Fruit fly (Drosophila melanogaster) whole organism, prepupa: ENCODE measurements around the gene Pitslre.

Experiments used
- Blimp-1 ChIP-seq: fragments of 200-800 bp; sonication (Bioruptor generic); optimal IDR thresholded peaks from 3 replicates; lab custom pipeline; 2017; ENCODE audit warnings: missing biosample characterization, missing genetic modification characterization, mild to moderate bottlenecking, moderate library complexity, missing genetic modification reagents
- CG10631 ChIP-seq: fragments of 200-800 bp; sonication (Bioruptor generic); optimal IDR thresholded peaks from 2 replicates; lab custom pipeline; 2016; ENCODE audit warnings: missing biosample characterization, missing genetic modification characterization
- CG10669 ChIP-seq: fragments of 200-800 bp; sonication (Bioruptor generic); optimal IDR thresholded peaks from 3 replicates; lab custom pipeline; 2018; ENCODE audit warnings: missing biosample characterization, mild to moderate bottlenecking, missing genetic modification characterization, moderate library complexity
- CG11762 ChIP-seq: fragments of 200-800 bp; sonication (Bioruptor generic); optimal IDR thresholded peaks from 3 replicates; lab custom pipeline; 2016; ENCODE audit warnings: missing biosample characterization, missing genetic modification characterization; ENCODE audit not compliant: insufficient read depth
- CG11902 ChIP-seq: fragments of 200-800 bp; sonication (Bioruptor generic); optimal IDR thresholded peaks from 3 replicates; lab custom pipeline; 2016; ENCODE audit warnings: missing biosample characterization, missing genetic modification characterization
- CG1621 ChIP-seq: fragments of 200-800 bp; sonication (Bioruptor generic); optimal IDR thresholded peaks from 3 replicates; lab custom pipeline; 2018; ENCODE audit warnings: missing biosample characterization, mild to moderate bottlenecking, missing genetic modification characterization
- CG16779 ChIP-seq: fragments of 200-800 bp; sonication (Bioruptor generic); optimal IDR thresholded peaks from 3 replicates; lab custom pipeline; 2017; ENCODE audit warnings: missing biosample characterization, mild to moderate bottlenecking, missing genetic modification characterization
- CG3032 ChIP-seq: fragments of 200-800 bp; optimal IDR thresholded peaks from 2 replicates; lab custom pipeline; 2019; ENCODE audit warnings: missing biosample characterization, mild to moderate bottlenecking, missing genetic modification characterization, moderate library complexity
- CG31627 ChIP-seq: fragments of 200-800 bp; sonication (Bioruptor generic); optimal IDR thresholded peaks from 3 replicates; lab custom pipeline; 2016; ENCODE audit warnings: missing biosample characterization, missing genetic modification characterization
- CG32006 ChIP-seq: fragments of 200-800 bp; sonication (Bioruptor generic); optimal IDR thresholded peaks from 3 replicates; lab custom pipeline; 2017; ENCODE audit warnings: missing biosample characterization, mild to moderate bottlenecking, missing genetic modification characterization
- CG3919 ChIP-seq: fragments of 200-800 bp; sonication (Bioruptor generic); optimal IDR thresholded peaks from 3 replicates; lab custom pipeline; 2016; ENCODE audit warnings: missing biosample characterization, missing genetic modification characterization
- CG4318 ChIP-seq: fragments of 200-800 bp; sonication (Bioruptor generic); optimal IDR thresholded peaks from 3 replicates; lab custom pipeline; 2017; ENCODE audit warnings: missing biosample characterization, mild to moderate bottlenecking, missing genetic modification characterization
- CG6276 ChIP-seq: fragments of 200-800 bp; sonication (Bioruptor generic); optimal IDR thresholded peaks from 2 replicates; lab custom pipeline; 2017; ENCODE audit warnings: missing biosample characterization, mild to moderate bottlenecking, missing genetic modification characterization
- CG6792 ChIP-seq: fragments of 200-800 bp; sonication (Bioruptor generic); optimal IDR thresholded peaks from 3 replicates; lab custom pipeline; 2016; ENCODE audit warnings: missing biosample characterization, missing genetic modification characterization
- CG6808 ChIP-seq: fragments of 200-800 bp; sonication (Bioruptor generic); optimal IDR thresholded peaks from 3 replicates; lab custom pipeline; 2017; ENCODE audit warnings: missing biosample characterization, missing genetic modification characterization, mild to moderate bottlenecking, moderate library complexity, missing genetic modification reagents
- CG6854 ChIP-seq: fragments of 200-800 bp; sonication (Bioruptor generic); optimal IDR thresholded peaks from 2 replicates; lab custom pipeline; 2017; ENCODE audit warnings: missing biosample characterization, mild to moderate bottlenecking, missing genetic modification characterization
- CG8119 ChIP-seq: fragments of 200-800 bp; sonication (Bioruptor generic); IDR thresholded peaks from 3 replicates; pipeline ENCODE4 v1.3.6; 2022; ENCODE audit warnings: missing biosample characterization, missing genetic modification characterization
- Ets96B ChIP-seq: fragments of 200-800 bp; optimal IDR thresholded peaks from 2 replicates; lab custom pipeline; 2019; ENCODE audit warnings: missing biosample characterization, mild to moderate bottlenecking, missing genetic modification characterization, moderate library complexity
- Hr4 ChIP-seq: fragments of 200-800 bp; sonication (Bioruptor generic); optimal IDR thresholded peaks from 3 replicates; lab custom pipeline; 2016; ENCODE audit warnings: missing biosample characterization, missing genetic modification characterization
- OdsH ChIP-seq: fragments of 200-800 bp; sonication (Bioruptor generic); optimal IDR thresholded peaks from 3 replicates; lab custom pipeline; 2016; ENCODE audit warnings: missing biosample characterization, missing genetic modification characterization
- Smox ChIP-seq: fragments of 200-800 bp; sonication (Bioruptor generic); optimal IDR thresholded peaks from 3 replicates; lab custom pipeline; 2016; ENCODE audit warnings: missing biosample characterization, missing genetic modification characterization
- Sox102F ChIP-seq: fragments of 200-800 bp; sonication (Bioruptor generic); optimal IDR thresholded peaks from 2 replicates; lab custom pipeline; 2016; ENCODE audit warnings: missing biosample characterization, mild to moderate bottlenecking, missing genetic modification characterization
- Sox15 ChIP-seq: fragments of 200-800 bp; sonication (Bioruptor generic); optimal IDR thresholded peaks from 3 replicates; lab custom pipeline; 2016; ENCODE audit warnings: missing biosample characterization, missing genetic modification characterization
- achi ChIP-seq: fragments of 200-800 bp; sonication (Bioruptor generic); optimal IDR thresholded peaks from 3 replicates; lab custom pipeline; 2016; ENCODE audit warnings: missing biosample characterization, missing genetic modification characterization
- acj6 ChIP-seq: fragments of 200-800 bp; sonication (Bioruptor generic); optimal IDR thresholded peaks from 3 replicates; lab custom pipeline; 2016; ENCODE audit warnings: missing biosample characterization, missing genetic modification characterization
- cyc ChIP-seq: fragments of 200-800 bp; sonication (Bioruptor generic); optimal IDR thresholded peaks from 3 replicates; lab custom pipeline; 2016; ENCODE audit warnings: missing biosample characterization, missing genetic modification characterization
- dac ChIP-seq: fragments of 200-800 bp; sonication (Bioruptor generic); optimal IDR thresholded peaks from 2 replicates; lab custom pipeline; 2017; ENCODE audit warnings: missing biosample characterization, mild to moderate bottlenecking, missing genetic modification characterization
- eg ChIP-seq: fragments of 200-800 bp; sonication (Bioruptor generic); IDR thresholded peaks from 3 replicates; pipeline ENCODE4 v1.3.6; 2022; ENCODE audit warnings: missing biosample characterization, missing genetic modification characterization
- esn ChIP-seq: fragments of 200-800 bp; sonication (Bioruptor generic); optimal IDR thresholded peaks from 2 replicates; lab custom pipeline; 2016; ENCODE audit warnings: missing biosample characterization, mild to moderate bottlenecking, missing genetic modification characterization, moderate library complexity
- net ChIP-seq: fragments of 200-800 bp; sonication (Bioruptor generic); optimal IDR thresholded peaks from 3 replicates; lab custom pipeline; 2016; ENCODE audit warnings: missing biosample characterization, missing genetic modification characterization
- pdm3 ChIP-seq: fragments of 200-800 bp; sonication (Bioruptor generic); optimal IDR thresholded peaks from 3 replicates; lab custom pipeline; 2016; ENCODE audit warnings: missing biosample characterization, missing genetic modification characterization
- salr ChIP-seq, 2 experiments: fragments of 200-800 bp; sonication (Bioruptor generic); optimal IDR thresholded peaks; 3 replicates each; lab custom pipeline; 2016 to 2018; ENCODE audit warnings: missing biosample characterization in 2 of 2, missing genetic modification characterization in 2 of 2, mild to moderate bottlenecking in 1 of 2
- spab ChIP-seq: fragments of 200-800 bp; sonication (Bioruptor generic); optimal IDR thresholded peaks from 2 replicates; lab custom pipeline; 2017; ENCODE audit warnings: missing biosample characterization, mild to moderate bottlenecking, missing genetic modification characterization, missing genetic modification reagents
- ss ChIP-seq, 2 experiments: fragments of 200-800 bp; sonication (Bioruptor generic); optimal IDR thresholded peaks; 2 replicates in 1 of 2; 3 replicates in 1 of 2; lab custom pipeline; 2017 to 2018; ENCODE audit warnings: mild to moderate bottlenecking in 2 of 2, missing biosample characterization in 2 of 2, missing genetic modification characterization in 2 of 2, moderate library complexity in 1 of 2
- svp ChIP-seq: fragments of 200-800 bp; sonication (Bioruptor generic); peaks from one replicate; lab custom pipeline; 2016; ENCODE audit warnings: missing biosample characterization, missing genetic modification characterization
- topi ChIP-seq: fragments of 200-800 bp; sonication (Bioruptor generic); optimal IDR thresholded peaks from 3 replicates; lab custom pipeline; 2016; ENCODE audit warnings: missing biosample characterization, missing genetic modification characterization
- vri ChIP-seq: fragments of 200-800 bp; sonication (Bioruptor generic); optimal IDR thresholded peaks from 3 replicates; lab custom pipeline; 2016; ENCODE audit warnings: missing biosample characterization, mild to moderate bottlenecking, missing genetic modification characterization

The Pitslre gene

DNA sequence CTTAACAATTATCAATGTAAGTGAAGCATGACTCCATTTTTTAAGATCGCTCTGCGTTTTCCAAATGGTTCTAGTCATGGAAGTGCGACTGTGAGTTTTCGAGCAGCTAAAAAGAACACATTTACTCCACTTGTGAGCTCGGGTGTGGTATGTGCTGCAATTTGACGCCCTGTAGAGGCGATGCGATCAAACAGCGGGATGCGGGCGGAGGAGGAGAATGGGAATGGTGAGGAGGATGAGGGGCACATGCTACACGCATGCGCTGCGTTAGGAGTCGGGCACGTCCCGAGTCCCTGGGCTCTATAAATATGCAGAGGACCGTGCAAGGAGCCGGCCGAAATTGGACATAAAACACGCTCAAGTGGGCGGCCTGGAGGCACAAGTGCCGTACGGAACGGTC lies 18.0 kb downstream of the Pitslre start:
- TF ChIP-seq achi (GFP tag; lab: Kevin White, UChicago) = no peak
- no peak for TF ChIP-seq ss (GFP tag; optimal IDR thresholded peaks at IDR 0.05; lab: Kevin White, UChicago)
- TF ChIP-seq eg = no peak

DNA sequence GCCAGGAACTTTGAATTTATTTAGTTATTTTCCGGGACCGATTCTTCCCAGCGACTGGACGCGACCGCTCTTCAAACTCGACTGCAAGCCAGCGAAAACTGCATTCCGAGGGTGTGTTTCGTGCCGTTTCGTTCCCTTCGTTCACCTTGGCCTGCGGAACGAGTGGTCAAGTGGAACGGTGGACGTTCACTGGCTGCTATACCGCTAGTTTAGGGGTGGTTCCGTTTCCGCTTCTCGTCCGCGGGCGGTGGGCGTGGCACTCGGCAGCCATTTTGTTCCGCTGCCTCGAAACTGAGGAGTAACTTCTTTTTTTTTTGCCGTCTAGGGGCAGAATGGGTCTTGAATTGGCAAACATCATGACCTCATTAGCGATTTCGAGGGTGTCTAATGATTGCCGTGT lies 21.4 kb downstream of the Pitslre start, which contains the start of gene Six4:
Six4 (minus strand) TSS at position 85 of the 400 bp plus-strand sequence.
- no peak for TF ChIP-seq eg
- no peak for TF ChIP-seq CG11762 (GFP tag; lab: Kevin White, UChicago)
- no peak for TF ChIP-seq CG6792
- no peak for TF ChIP-seq pdm3
- TF ChIP-seq CG10669 (GFP tag; lab: Kevin White, UChicago) = no peak
- TF ChIP-seq achi (GFP tag; lab: Kevin White, UChicago) = no peak
- TF ChIP-seq acj6 (GFP tag; lab: Kevin White, UChicago) = no peak
- TF ChIP-seq Ets96B (tag; lab: Kevin White, UChicago) = no peak
- TF ChIP-seq esn (GFP tag; lab: Kevin White, UChicago) = no peak
- TF ChIP-seq CG10631 = no peak
- no peak for TF ChIP-seq CG8119 (GFP tag; lab: Robert Waterston, UW)
- no peak for TF ChIP-seq Sox102F
- TF ChIP-seq vri (GFP tag; lab: Kevin White, UChicago) = no peak
- TF ChIP-seq topi (GFP tag; lab: Kevin White, UChicago) = no peak

DNA sequence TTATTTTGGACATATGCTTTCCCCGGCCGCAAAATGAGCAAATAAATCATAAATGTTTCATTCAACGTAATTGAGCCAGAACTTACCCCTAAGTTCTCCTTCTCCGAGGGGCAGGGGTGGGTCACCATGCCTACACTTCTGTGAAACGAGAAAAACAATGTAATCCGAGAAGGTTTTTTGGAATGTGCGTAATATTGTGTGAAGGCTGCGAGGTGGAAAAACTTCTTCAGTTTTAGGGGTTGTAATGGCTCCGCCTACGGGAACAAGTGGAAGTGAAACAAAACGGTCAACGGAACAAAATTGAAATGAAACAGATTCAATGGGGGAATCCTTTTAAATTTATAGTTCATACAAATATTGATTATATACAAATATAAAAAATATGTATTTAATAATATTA lies 25.4 kb downstream of the Pitslre start:
- no peak for TF ChIP-seq spab (GFP tag; lab: Kevin White, UChicago)
- no peak for TF ChIP-seq CG3032 (tag; lab: Kevin White, UChicago)
- TF ChIP-seq CG3919 (GFP tag; lab: Kevin White, UChicago) = no peak
- TF ChIP-seq CG6276 = no peak
- no peak for TF ChIP-seq dac (GFP tag; lab: Kevin White, UChicago)
- no peak for TF ChIP-seq Sox15
- no peak for TF ChIP-seq CG6792
- no peak for TF ChIP-seq Hr4 (GFP tag; lab: Kevin White, UChicago)
- TF ChIP-seq CG6808 (GFP tag; lab: Kevin White, UChicago) = no peak
- TF ChIP-seq salr (GFP tag; optimal IDR thresholded peaks at IDR 0.05; lab: Kevin White, UChicago) = no peak
- no peak for TF ChIP-seq Blimp-1 (GFP tag; lab: Kevin White, UChicago)
- no peak for TF ChIP-seq CG11902 (GFP tag; lab: Kevin White, UChicago)
- TF ChIP-seq CG4318 (GFP tag; lab: Kevin White, UChicago) = no peak
- no peak for TF ChIP-seq Sox102F

DNA sequence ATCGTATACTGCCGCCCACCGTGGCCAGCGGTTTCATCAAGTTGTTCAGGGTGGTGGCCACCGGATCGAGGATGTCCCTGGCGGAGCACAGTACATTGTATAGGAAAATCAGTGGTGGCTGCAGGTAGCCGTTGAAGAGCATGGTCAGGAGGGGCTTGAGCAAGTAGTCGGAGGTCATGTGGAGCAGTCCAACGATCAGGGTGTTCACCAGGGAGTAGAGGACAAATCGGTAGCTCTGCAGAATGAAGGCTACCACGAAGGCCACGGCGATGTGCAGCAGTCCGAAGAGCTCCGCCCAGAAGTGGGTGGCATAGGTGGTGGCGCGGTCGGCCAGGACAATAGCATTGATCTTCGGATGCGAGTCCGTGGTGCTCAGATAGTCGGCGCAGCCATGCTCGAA lies 26.1 kb downstream of the Pitslre start:
- TF ChIP-seq net (GFP tag; lab: Kevin White, UChicago) (no peak), CG1621 (tag; lab: Kevin White, UChicago) (no peak), CG31627 (GFP tag; lab: Kevin White, UChicago) (no peak), CG32006 (no peak), salr (GFP tag; optimal IDR thresholded peaks at IDR 0.05; lab: Kevin White, UChicago) (no peak), svp (GFP tag; lab: Kevin White, UChicago) (no peak), vri (GFP tag; lab: Kevin White, UChicago) (no peak), cyc (GFP tag; lab: Kevin White, UChicago) (no peak), CG6854 (GFP tag; lab: Kevin White, UChicago) (no peak), eg (no peak), OdsH (GFP tag; lab: Kevin White, UChicago) (no peak), Smox (GFP tag; lab: Kevin White, UChicago) (no peak), CG16779 (tag; lab: Kevin White, UChicago) (no peak), Ets96B (tag; lab: Kevin White, UChicago) (no peak)
